Fruit fly (Drosophila melanogaster) whole organism, pupa: ENCODE results near the gene Ude.
A peak's percentile ranks its signal among the peaks of the same experiment; 100 is the strongest.

ENCODE experiments used
- CG10348 ChIP-seq: fragments of 200-800 bp; sonication (Bioruptor generic); IDR thresholded peaks from 2 replicates; pipeline ENCODE4 v1.3.6; 2022; ENCODE audit warnings: missing biosample characterization, missing genetic modification characterization
- CG12605 ChIP-seq: fragments of 200-800 bp; sonication (Bioruptor generic); IDR thresholded peaks from 2 replicates; pipeline ENCODE4 v1.3.6; 2022; ENCODE audit warnings: missing biosample characterization, missing genetic modification characterization
- CG13204 ChIP-seq: fragments of 200-800 bp; sonication (Bioruptor generic); optimal IDR thresholded peaks from 2 replicates; lab custom pipeline; 2018; ENCODE audit warnings: missing biosample characterization, mild to moderate bottlenecking, missing genetic modification characterization, moderate library complexity
- CG14655 ChIP-seq: fragments of 200-800 bp; sonication (Bioruptor generic); optimal IDR thresholded peaks from 3 replicates; lab custom pipeline; 2017; ENCODE audit warnings: mild to moderate bottlenecking, missing biosample characterization, missing genetic modification reagents, missing genetic modification characterization
- CG15710 ChIP-seq: fragments of 200-800 bp; sonication (Bioruptor generic); optimal IDR thresholded peaks from 2 replicates; lab custom pipeline; 2018; ENCODE audit warnings: missing biosample characterization, mild to moderate bottlenecking, missing genetic modification characterization, moderate library complexity
- CG17806 ChIP-seq: fragments of 200-800 bp; sonication (Bioruptor generic); optimal IDR thresholded peaks from 2 replicates; lab custom pipeline; 2018; ENCODE audit warnings: missing biosample characterization, mild to moderate bottlenecking, missing genetic modification characterization, moderate library complexity
- CG32121 ChIP-seq: fragments of 200-800 bp; sonication (Bioruptor generic); IDR thresholded peaks from 2 replicates; pipeline ENCODE4 v1.3.6; 2022; ENCODE audit warnings: missing biosample characterization, missing genetic modification characterization
- CG34367 ChIP-seq: fragments of 200-800 bp; sonication (Bioruptor generic); optimal IDR thresholded peaks from 2 replicates; lab custom pipeline; 2018; ENCODE audit warnings: missing biosample characterization, mild to moderate bottlenecking, missing genetic modification characterization
- CG4496 ChIP-seq: fragments of 200-800 bp; sonication (Bioruptor generic); IDR thresholded peaks from 3 replicates; pipeline ENCODE4 v1.3.6; 2022; ENCODE audit warnings: missing biosample characterization, missing genetic modification characterization
- CG8159 ChIP-seq: fragments of 200-800 bp; sonication (Bioruptor generic); optimal IDR thresholded peaks from 3 replicates; lab custom pipeline; 2018; ENCODE audit warnings: missing biosample characterization, mild to moderate bottlenecking, missing genetic modification characterization, moderate library complexity
- CG8301 ChIP-seq: fragments of 200-800 bp; sonication (Bioruptor generic); optimal IDR thresholded peaks from 2 replicates; lab custom pipeline; 2018; ENCODE audit warnings: missing biosample characterization, mild to moderate bottlenecking, missing genetic modification characterization
- CG9948 ChIP-seq: fragments of 200-800 bp; sonication (Bioruptor generic); optimal IDR thresholded peaks from 2 replicates; lab custom pipeline; 2018; ENCODE audit warnings: missing biosample characterization, mild to moderate bottlenecking, missing genetic modification characterization, moderate library complexity
- D1 ChIP-seq: fragments of 200-800 bp; sonication (Bioruptor generic); optimal IDR thresholded peaks from 2 replicates; lab custom pipeline; 2018; ENCODE audit warnings: missing biosample characterization, mild to moderate bottlenecking, missing genetic modification characterization, moderate library complexity
- EcR ChIP-seq: fragments of 200-800 bp; sonication (Bioruptor generic); optimal IDR thresholded peaks from 3 replicates; lab custom pipeline; 2019; ENCODE audit warnings: missing biosample characterization, missing genetic modification characterization, mild to moderate bottlenecking, moderate library complexity, missing genetic modification reagents
- Ets98B ChIP-seq: fragments of 200-800 bp; sonication (Bioruptor generic); IDR thresholded peaks from 2 replicates; pipeline ENCODE4 v1.3.6; 2022; ENCODE audit warnings: missing biosample characterization, missing genetic modification characterization
- Pif1A ChIP-seq: fragments of 200-800 bp; sonication (Bioruptor generic); optimal IDR thresholded peaks from 3 replicates; lab custom pipeline; 2016; ENCODE audit warnings: missing biosample characterization, missing genetic modification characterization
- Pif1B ChIP-seq: fragments of 200-800 bp; sonication (Bioruptor generic); optimal IDR thresholded peaks from 3 replicates; lab custom pipeline; 2016; ENCODE audit warnings: missing biosample characterization, missing genetic modification characterization
- Snoo ChIP-seq: fragments of 200-800 bp; sonication (Bioruptor generic); optimal IDR thresholded peaks from 3 replicates; lab custom pipeline; 2017; ENCODE audit warnings: missing biosample characterization, mild to moderate bottlenecking, missing genetic modification characterization, inconsistent platforms
- fd96Ca ChIP-seq: fragments of 200-800 bp; sonication (Bioruptor generic); IDR thresholded peaks from 3 replicates; pipeline ENCODE4 v1.3.6; 2022; ENCODE audit warnings: missing biosample characterization, missing genetic modification characterization
- gl ChIP-seq: fragments of 200-800 bp; sonication (Bioruptor generic); optimal IDR thresholded peaks from 2 replicates; lab custom pipeline; 2018; ENCODE audit warnings: missing biosample characterization, mild to moderate bottlenecking, missing genetic modification characterization
- rn ChIP-seq: fragments of 200-800 bp; sonication (Bioruptor generic); IDR thresholded peaks from 2 replicates; pipeline ENCODE4 v1.3.6; 2022; ENCODE audit warnings: missing biosample characterization, missing genetic modification characterization

The Ude gene

dm6 chr3R:24812987-24813636 is 13.6 kb upstream of the Ude start:
- TF ChIP-seq CG12605 (GFP tag; lab: Robert Waterston, UW), result peak; percentile 64
- no peak for TF ChIP-seq CG15710 (tag; lab: Kevin White, UChicago)

dm6 chr3R:24812394-24812793 is 12.9 kb upstream of the Ude start:
- no peak for TF ChIP-seq fd96Ca (GFP tag; lab: Robert Waterston, UW)
- TF ChIP-seq CG15710 (tag; lab: Kevin White, UChicago), result no peak
- no peak for TF ChIP-seq Pif1A
- TF ChIP-seq D1 (tag; lab: Kevin White, UChicago), result no peak
- no peak for TF ChIP-seq rn

- TF ChIP-seq Ets98B (GFP tag; lab: Robert Waterston, UW) (peak; percentile 97), CG13204 (GFP tag; lab: Kevin White, UChicago) (no peak), Snoo (peak; percentile 69), rn (peak; percentile 89), CG15710 (tag; lab: Kevin White, UChicago) (peak; percentile 90), CG10348 (peak; percentile 85), CG12605 (GFP tag; lab: Robert Waterston, UW) (peak; percentile 94), D1 (tag; lab: Kevin White, UChicago) (no peak), CG14655 (GFP tag; lab: Kevin White, UChicago) (peak; percentile 96), gl (tag; lab: Kevin White, UChicago) (peak; percentile 85), EcR (GFP tag; lab: Kevin White, UChicago) (peak; percentile 95), fd96Ca (GFP tag; lab: Robert Waterston, UW) (peak; percentile 98), CG4496 (GFP tag; lab: Robert Waterston, UW) (peak; percentile 98), CG9948 (tag; lab: Kevin White, UChicago) (peak; percentile 88), CG8159 (tag; lab: Kevin White, UChicago) (peak; percentile 88), CG17806 (tag; lab: Kevin White, UChicago) (peak; percentile 92), CG34367 (peak; percentile 92), CG8301 (peak; percentile 95), Pif1B (GFP tag; lab: Kevin White, UChicago) (peak; percentile 93), CG32121 (GFP tag; lab: Robert Waterston, UW) (peak; percentile 93), Pif1A (peak; percentile 93)
Measured at dm6 chr3R:24810844-24811625, 11.6 kb upstream of the Ude start.

dm6 chr3R:24809576-24810279 is 10.3 kb upstream of the Ude start:
- TF ChIP-seq D1 (tag; lab: Kevin White, UChicago), result no peak
- no peak for TF ChIP-seq Snoo
- no peak for TF ChIP-seq Pif1B (GFP tag; lab: Kevin White, UChicago)
- TF ChIP-seq Pif1A, result no peak
- no peak for TF ChIP-seq CG34367
- TF ChIP-seq CG10348, result no peak
- no peak for TF ChIP-seq CG12605 (GFP tag; lab: Robert Waterston, UW)
- no peak for TF ChIP-seq CG14655 (GFP tag; lab: Kevin White, UChicago)
- TF ChIP-seq gl (tag; lab: Kevin White, UChicago), result no peak
- no peak for TF ChIP-seq CG15710 (tag; lab: Kevin White, UChicago)
- no peak for TF ChIP-seq fd96Ca (GFP tag; lab: Robert Waterston, UW)
- no peak for TF ChIP-seq CG13204 (GFP tag; lab: Kevin White, UChicago)
- TF ChIP-seq CG32121 (GFP tag; lab: Robert Waterston, UW), result no peak
- TF ChIP-seq rn, result no peak
- no peak for TF ChIP-seq CG8159 (tag; lab: Kevin White, UChicago)
- no peak for TF ChIP-seq CG17806 (tag; lab: Kevin White, UChicago)
- TF ChIP-seq CG8301, result no peak

- TF ChIP-seq CG8301 (no peak), CG12605 (GFP tag; lab: Robert Waterston, UW) (no peak), Snoo (no peak), CG13204 (GFP tag; lab: Kevin White, UChicago) (no peak), CG14655 (GFP tag; lab: Kevin White, UChicago) (no peak), CG8159 (tag; lab: Kevin White, UChicago) (no peak), CG34367 (no peak), Pif1A (no peak), CG17806 (tag; lab: Kevin White, UChicago) (no peak), Pif1B (GFP tag; lab: Kevin White, UChicago) (no peak), D1 (tag; lab: Kevin White, UChicago) (no peak), EcR (GFP tag; lab: Kevin White, UChicago) (no peak)
Measured at dm6 chr3R:24807321-24807720, 7.9 kb upstream of the Ude start, which contains the start of gene CG6980. CG6980 (plus strand) TSS chr3R:24807621.
